Worm (Caenorhabditis elegans) whole organism, young adult: ENCODE measurements around the gene zgpa-1.
A peak's percentile ranks its signal among the peaks of the same experiment; 100 is the strongest.

ENCODE experiments used
- C17E4.6 ChIP-seq: fragments of 200-800 bp; sonication (Bioruptor generic); IDR thresholded peaks from 2 replicates; pipeline ENCODE4 v1.3.6; 2022; ENCODE audit warnings: missing genetic modification reagents, missing genetic modification characterization, missing compliant biosample characterization
- F39B2.1 ChIP-seq: fragments of 200-800 bp; sonication (Bioruptor generic); IDR thresholded peaks from 2 replicates; pipeline ENCODE4 v1.3.6; 2022; ENCODE audit warnings: missing genetic modification reagents, missing genetic modification characterization, missing compliant biosample characterization
- F49E8.2 ChIP-seq: sonication (generic microtip); optimal IDR thresholded peaks from 3 replicates; lab custom pipeline; 2017; ENCODE audit warnings: missing genetic modification characterization, mild to moderate bottlenecking, missing compliant biosample characterization, antibody characterized with exemption, moderate library complexity; ENCODE audit not compliant: insufficient read depth
- F52B5.7 ChIP-seq: sonication (generic microtip); optimal IDR thresholded peaks from 2 replicates; lab custom pipeline; 2016; ENCODE audit warnings: mild to moderate bottlenecking, missing genetic modification characterization, missing compliant biosample characterization
- T07F8.4 ChIP-seq: sonication (generic microtip); optimal IDR thresholded peaks from 2 replicates; lab custom pipeline; 2016; ENCODE audit warnings: mild to moderate bottlenecking, missing genetic modification characterization, moderate library complexity, missing compliant biosample characterization
- Y53G8AR.9 ChIP-seq: fragments of 200-800 bp; sonication (Bioruptor generic); conservative IDR thresholded peaks from 2 replicates; pipeline ENCODE4 v1.3.6; 2022; ENCODE audit warnings: missing genetic modification reagents, missing genetic modification characterization, missing compliant biosample characterization
- Y56A3A.18 ChIP-seq: fragments of 200-800 bp; sonication (Bioruptor generic); IDR thresholded peaks from 2 replicates; pipeline ENCODE4 v1.3.6; 2022; ENCODE audit warnings: missing genetic modification reagents, missing genetic modification characterization, missing compliant biosample characterization
- Y67H2A.10 ChIP-seq: fragments of 200-800 bp; sonication (Bioruptor generic); conservative IDR thresholded peaks from 2 replicates; pipeline ENCODE4 v1.3.6; 2022; ENCODE audit warnings: missing genetic modification reagents, missing genetic modification characterization, missing compliant biosample characterization
- Y79H2A.3 ChIP-seq: fragments of 200-800 bp; sonication (Bioruptor generic); conservative IDR thresholded peaks from 2 replicates; pipeline ENCODE4 v1.3.6; 2022; ENCODE audit warnings: missing genetic modification reagents, missing genetic modification characterization, missing compliant biosample characterization
- Y95B8A.8 ChIP-seq: fragments of 200-800 bp; sonication (Bioruptor generic); IDR thresholded peaks from 2 replicates; pipeline ENCODE4 v1.3.6; 2022; ENCODE audit warnings: missing genetic modification reagents, missing genetic modification characterization, missing compliant biosample characterization
- ama-1 ChIP-seq, 3 experiments: fragments of 150-350 bp in 1 of 3; sonication (generic microtip) in 2 of 3; optimal IDR thresholded peaks; 2 replicates each; lab custom pipeline; 2014 to 2018; ENCODE audit warnings: missing biosample characterization in 2 of 3, missing genetic modification characterization in 2 of 3, missing genetic modification reagents in 2 of 3
- aptf-2 ChIP-seq: fragments of 200-800 bp; sonication (Bioruptor generic); conservative IDR thresholded peaks from 2 replicates; pipeline ENCODE4 v1.3.6; 2022; ENCODE audit warnings: missing genetic modification reagents, missing genetic modification characterization, missing compliant biosample characterization
- aptf-3 ChIP-seq: fragments of 200-800 bp; sonication (Bioruptor generic); IDR thresholded peaks from 2 replicates; pipeline ENCODE4 v1.3.6; 2022; ENCODE audit warnings: missing genetic modification characterization, missing compliant biosample characterization
- bed-1 ChIP-seq: fragments of 200-800 bp; sonication (Bioruptor generic); IDR thresholded peaks from 2 replicates; pipeline ENCODE4 v1.3.6; 2022; ENCODE audit warnings: missing genetic modification reagents, missing genetic modification characterization, missing compliant biosample characterization
- ceh-27 ChIP-seq: fragments of 200-800 bp; sonication (Bioruptor generic); optimal IDR thresholded peaks from 2 replicates; lab custom pipeline; 2018; ENCODE audit warnings: mild to moderate bottlenecking, missing genetic modification characterization, moderate library complexity, missing compliant biosample characterization
- ceh-40 ChIP-seq: fragments of 200-800 bp; sonication (Bioruptor generic); IDR thresholded peaks from 2 replicates; pipeline ENCODE4 v1.3.6; 2022; ENCODE audit warnings: missing genetic modification characterization, missing compliant biosample characterization
- ceh-58 ChIP-seq: fragments of 200-800 bp; sonication (Bioruptor generic); IDR thresholded peaks from 2 replicates; pipeline ENCODE4 v1.3.6; 2022; ENCODE audit warnings: missing genetic modification characterization, missing compliant biosample characterization
- egl-44 ChIP-seq: fragments of 200-800 bp; sonication (Bioruptor generic); IDR thresholded peaks from 2 replicates; pipeline ENCODE4 v1.3.6; 2022; ENCODE audit warnings: missing genetic modification reagents, missing genetic modification characterization, missing compliant biosample characterization
- hrde-1 ChIP-seq: sonication (generic microtip); optimal IDR thresholded peaks from 2 replicates; lab custom pipeline; 2016; ENCODE audit warnings: missing genetic modification characterization, mild to moderate bottlenecking, missing compliant biosample characterization, moderate library complexity, missing genotype, missing genetic modification reagents, borderline replicate concordance
- hsf-1 ChIP-seq: fragments of 200-800 bp; sonication (Bioruptor generic); IDR thresholded peaks from 2 replicates; pipeline ENCODE4 v1.3.6; 2022; ENCODE audit warnings: missing genetic modification reagents, missing genetic modification characterization, missing compliant biosample characterization
- lag-1 ChIP-seq: fragments of 200-800 bp; sonication (Bioruptor generic); IDR thresholded peaks from 2 replicates; pipeline ENCODE4 v1.3.6; 2022; ENCODE audit warnings: missing genetic modification reagents, missing genetic modification characterization, missing compliant biosample characterization
- let-607 ChIP-seq, 2 experiments: fragments of 200-800 bp in 1 of 2; sonication (Bioruptor generic) in 1 of 2; sonication (generic microtip) in 1 of 2; optimal IDR thresholded peaks; 2 replicates each; lab custom pipeline; 2016 to 2018; ENCODE audit warnings: mild to moderate bottlenecking in 2 of 2, missing compliant biosample characterization in 2 of 2, missing genetic modification characterization in 2 of 2, moderate library complexity in 2 of 2, missing genotype in 1 of 2
- lin-35 ChIP-seq, 3 experiments: fragments of 150-350 bp in 2 of 3; sonication (generic microtip) in 1 of 3; optimal IDR thresholded peaks; 2 replicates each; lab custom pipeline; 2014 to 2018; ENCODE audit warnings: missing biosample characterization in 3 of 3, missing genetic modification characterization in 3 of 3, missing genetic modification reagents in 3 of 3
- lin-40 ChIP-seq: sonication (generic microtip); optimal IDR thresholded peaks from 2 replicates; lab custom pipeline; 2016; ENCODE audit warnings: missing genetic modification characterization, mild to moderate bottlenecking, missing compliant biosample characterization, missing genotype, missing genetic modification reagents
- lsl-1 ChIP-seq: fragments of 200-800 bp; sonication (Bioruptor generic); optimal IDR thresholded peaks from 2 replicates; lab custom pipeline; 2018; ENCODE audit warnings: mild to moderate bottlenecking, missing genetic modification characterization, moderate library complexity, missing compliant biosample characterization
- madf-10 ChIP-seq: sonication (generic microtip); optimal IDR thresholded peaks from 2 replicates; lab custom pipeline; 2016; ENCODE audit warnings: mild to moderate bottlenecking, missing genetic modification characterization, missing compliant biosample characterization
- madf-3 ChIP-seq: fragments of 200-800 bp; sonication (Bioruptor generic); IDR thresholded peaks from 2 replicates; pipeline ENCODE4 v1.3.6; 2022; ENCODE audit warnings: missing genetic modification reagents, missing genetic modification characterization, missing compliant biosample characterization
- madf-6 ChIP-seq: fragments of 200-800 bp; sonication (Bioruptor generic); IDR thresholded peaks from 2 replicates; pipeline ENCODE4 v1.3.6; 2022; ENCODE audit warnings: missing genetic modification reagents, missing genetic modification characterization, missing compliant biosample characterization
- mcd-1 ChIP-seq: fragments of 200-800 bp; sonication (Bioruptor generic); IDR thresholded peaks from 2 replicates; pipeline ENCODE4 v1.3.6; 2022; ENCODE audit warnings: missing genetic modification reagents, missing genetic modification characterization, missing compliant biosample characterization
- mel-28 ChIP-seq: sonication (generic microtip); optimal IDR thresholded peaks from 2 replicates; lab custom pipeline; 2016; ENCODE audit warnings: borderline replicate concordance, mild to moderate bottlenecking, missing genetic modification characterization, missing compliant biosample characterization
- mxl-1 ChIP-seq: sonication (generic microtip); optimal IDR thresholded peaks from 2 replicates; lab custom pipeline; 2016; ENCODE audit warnings: missing genetic modification characterization, missing compliant biosample characterization
- nhr-120 ChIP-seq: fragments of 200-800 bp; sonication (Bioruptor generic); IDR thresholded peaks from 2 replicates; pipeline ENCODE4 v1.3.6; 2022; ENCODE audit warnings: missing genetic modification characterization, missing compliant biosample characterization
- nhr-90 ChIP-seq: sonication (generic microtip); optimal IDR thresholded peaks from 2 replicates; lab custom pipeline; 2016; ENCODE audit warnings: missing genotype, mild to moderate bottlenecking, missing genetic modification characterization, missing compliant biosample characterization
- pbrm-1 ChIP-seq: fragments of 200-800 bp; sonication (Bioruptor generic); IDR thresholded peaks from 2 replicates; pipeline ENCODE4 v1.3.6; 2022; ENCODE audit warnings: missing genetic modification reagents, missing genetic modification characterization, missing compliant biosample characterization
- repo-1 ChIP-seq: sonication (generic microtip); optimal IDR thresholded peaks from 2 replicates; lab custom pipeline; 2017; ENCODE audit warnings: mild to moderate bottlenecking, missing genetic modification characterization, missing compliant biosample characterization
- sea-2 ChIP-seq: fragments of 200-800 bp; sonication (Bioruptor generic); IDR thresholded peaks from 2 replicates; pipeline ENCODE4 v1.3.6; 2022; ENCODE audit warnings: missing genetic modification characterization, missing compliant biosample characterization
- snpc-3.4 ChIP-seq: sonication (generic microtip); optimal IDR thresholded peaks from 2 replicates; lab custom pipeline; 2017; ENCODE audit warnings: missing genetic modification characterization, mild to moderate bottlenecking, missing compliant biosample characterization, antibody characterized with exemption, moderate library complexity, missing genotype, missing genetic modification reagents
- tbp1 ChIP-seq: fragments of 200-800 bp; sonication (Bioruptor generic); optimal IDR thresholded peaks from 2 replicates; lab custom pipeline; 2018; ENCODE audit warnings: mild to moderate bottlenecking, missing genetic modification characterization, missing compliant biosample characterization
- tbx-9 ChIP-seq: sonication (generic microtip); optimal IDR thresholded peaks from 2 replicates; lab custom pipeline; 2016; ENCODE audit warnings: borderline replicate concordance, missing genetic modification characterization, inconsistent platforms, missing compliant biosample characterization
- unc-130 ChIP-seq: sonication (generic microtip); optimal IDR thresholded peaks from 2 replicates; lab custom pipeline; 2016; ENCODE audit warnings: missing genetic modification reagents, missing genetic modification characterization, missing compliant biosample characterization
- zfh-2 ChIP-seq: fragments of 200-800 bp; sonication (Bioruptor generic); conservative IDR thresholded peaks from 2 replicates; pipeline ENCODE4 v1.3.6; 2022; ENCODE audit warnings: missing genetic modification reagents, missing genetic modification characterization, missing compliant biosample characterization
- ztf-25 ChIP-seq: fragments of 200-800 bp; sonication (Bioruptor generic); IDR thresholded peaks from 2 replicates; pipeline ENCODE4 v1.3.6; 2022; ENCODE audit warnings: missing genetic modification reagents, missing genetic modification characterization, missing compliant biosample characterization
- ztf-28 ChIP-seq: fragments of 200-800 bp; sonication (Bioruptor generic); IDR thresholded peaks from 2 replicates; pipeline ENCODE4 v1.3.6; 2022; ENCODE audit warnings: missing genetic modification reagents, missing genetic modification characterization, missing compliant biosample characterization

zgpa-1 gene

ce11 chrIV:7789521-7789949, 23.1 kb downstream of the zgpa-1 start, which contains the start of gene imp-3 (continued):
- peak; percentile 60 for TF ChIP-seq tbp1
- peak; percentile 95 for TF ChIP-seq ama-1 (optimal IDR thresholded peaks at IDR 0.05; lab: Kevin White, UChicago)
- TF ChIP-seq ama-1 (GFP tag; optimal IDR thresholded peaks at IDR 0.05; lab: Kevin White, UChicago), result peak; percentile 51 to 81
- peak; percentile 56 for TF ChIP-seq repo-1 (tag; lab: Kevin White, UChicago)
- no peak for TF ChIP-seq mel-28 (tag; lab: Kevin White, UChicago)
- TF ChIP-seq Y53G8AR.9 (GFP tag; lab: Robert Waterston, UW), result peak; percentile 95
- TF ChIP-seq F39B2.1 (GFP tag; lab: Robert Waterston, UW), result peak; percentile 61; the same call in 1 of the 2 replicates
- peak; percentile 75 for TF ChIP-seq hsf-1 (GFP tag; lab: Robert Waterston, UW)
- TF ChIP-seq Y56A3A.18 (GFP tag; lab: Robert Waterston, UW), result peak; percentile 56; the same call in 1 of the 2 replicates
- TF ChIP-seq pbrm-1 (GFP tag; lab: Robert Waterston, UW), result peak; percentile 62
- TF ChIP-seq unc-130 (GFP tag; lab: Kevin White, UChicago), result peak; percentile 11
- 0 out of 2 replicates have a peak, but pooled peaks have one; percentile 40 for TF ChIP-seq madf-3 (GFP tag; lab: Robert Waterston, UW)
- TF ChIP-seq aptf-2 (GFP tag; lab: Robert Waterston, UW), result no peak
- TF ChIP-seq Y67H2A.10 (GFP tag; lab: Robert Waterston, UW), result peak; percentile 33
- peak; percentile 35; the same call in 1 of the 2 replicates for TF ChIP-seq aptf-3 (GFP tag; lab: Robert Waterston, UW)
- TF ChIP-seq nhr-120 (GFP tag; lab: Robert Waterston, UW), result no peak
- TF ChIP-seq zfh-2 (GFP tag; lab: Robert Waterston, UW), result no peak
- TF ChIP-seq snpc-3.4, result peak; percentile 22
- peak; percentile 64 for TF ChIP-seq tbx-9 (tag; lab: Kevin White, UChicago)
- TF ChIP-seq nhr-90, result no peak
- no peak for TF ChIP-seq lag-1 (GFP tag; lab: Robert Waterston, UW)
- 0 out of 2 replicates have a peak, but pooled peaks have one; percentile 10 for TF ChIP-seq ceh-58 (GFP tag; lab: Robert Waterston, UW)
- TF ChIP-seq lin-35 (GFP tag; optimal IDR thresholded peaks at IDR 0.05; lab: Kevin White, UChicago), result peak in 1 of 3 experiments; percentile 65
- peak; percentile 9 for TF ChIP-seq lsl-1 (GFP tag; lab: Kevin White, UChicago)
- TF ChIP-seq ceh-40 (GFP tag; lab: Robert Waterston, UW), result peak; percentile 76
- peak; percentile 81 for TF ChIP-seq Y79H2A.3
- TF ChIP-seq Y95B8A.8 (GFP tag; lab: Robert Waterston, UW), result peak; percentile 66; the same call in 1 of the 2 replicates
- TF ChIP-seq sea-2 (GFP tag; lab: Robert Waterston, UW), result no peak
- TF ChIP-seq egl-44 (GFP tag; lab: Robert Waterston, UW), result 0 out of 2 replicates have a peak, but pooled peaks have one; percentile 48
- peak; percentile 19 to 24 for TF ChIP-seq let-607 (tag; optimal IDR thresholded peaks at IDR 0.05; lab: Kevin White, UChicago)
- peak; percentile 70 for TF ChIP-seq hrde-1 (tag; lab: Kevin White, UChicago)
- peak; percentile 7 for TF ChIP-seq ceh-27
- TF ChIP-seq mcd-1, result peak; percentile 73
- 0 out of 2 replicates have a peak, but pooled peaks have one; percentile 35 for TF ChIP-seq ztf-28 (GFP tag; lab: Robert Waterston, UW)
- 0 out of 2 replicates have a peak, but pooled peaks have one; percentile 66 for TF ChIP-seq ztf-25 (GFP tag; lab: Robert Waterston, UW)
- peak; percentile 60 for TF ChIP-seq lin-40 (tag; lab: Kevin White, UChicago)
- no peak for TF ChIP-seq bed-1
- peak; percentile 81 for TF ChIP-seq F49E8.2 (tag; lab: Kevin White, UChicago)
- TF ChIP-seq madf-6 (GFP tag; lab: Robert Waterston, UW), result peak; percentile 72
- no peak for TF ChIP-seq mxl-1 (tag; lab: Kevin White, UChicago)
- TF ChIP-seq F52B5.7 (tag; lab: Kevin White, UChicago), result peak; percentile 84
- peak; percentile 45 for TF ChIP-seq madf-10 (tag; lab: Kevin White, UChicago)
- TF ChIP-seq C17E4.6 (GFP tag; lab: Robert Waterston, UW), result peak; percentile 54; the same call in 1 of the 2 replicates
- TF ChIP-seq T07F8.4 (tag; lab: Kevin White, UChicago), result no peak
